Fruit fly (Drosophila melanogaster) whole organism, embryonic: ENCODE results near the gene CG31431.
A peak's percentile ranks its signal among the peaks of the same experiment; 100 is the strongest.

ENCODE experiments used
- Bdp1 ChIP-seq: fragments of 200-800 bp; sonication (Bioruptor generic); optimal IDR thresholded peaks from 3 replicates; lab custom pipeline; 2016; ENCODE audit warnings: missing biosample characterization, missing genetic modification characterization
- C15 ChIP-seq: fragments of 200-800 bp; sonication (Bioruptor generic); IDR thresholded peaks from 3 replicates; pipeline ENCODE4 v1.3.6; 2022; ENCODE audit warnings: missing biosample characterization, missing genetic modification characterization
- CG10267 ChIP-seq: fragments of 200-800 bp; sonication (Bioruptor generic); optimal IDR thresholded peaks from 2 replicates; lab custom pipeline; 2018; ENCODE audit warnings: missing biosample characterization, mild to moderate bottlenecking, missing genetic modification characterization, moderate library complexity
- CG10979 ChIP-seq: fragments of 200-800 bp; sonication (Bioruptor generic); optimal IDR thresholded peaks from 2 replicates; lab custom pipeline; 2018; ENCODE audit warnings: missing biosample characterization, mild to moderate bottlenecking, missing genetic modification characterization, moderate library complexity
- CG11085 ChIP-seq: fragments of 200-800 bp; sonication (Bioruptor generic); IDR thresholded peaks from 2 replicates; pipeline ENCODE4 v1.3.6; 2022; ENCODE audit warnings: missing biosample characterization, missing genetic modification characterization
- CG11456 ChIP-seq: fragments of 200-800 bp; sonication (Bioruptor generic); IDR thresholded peaks from 3 replicates; pipeline ENCODE4 v1.3.6; 2022; ENCODE audit warnings: missing biosample characterization, missing genetic modification characterization
- CG13624 ChIP-seq: fragments of 200-800 bp; sonication (Bioruptor generic); optimal IDR thresholded peaks from 2 replicates; lab custom pipeline; 2016; ENCODE audit warnings: missing biosample characterization, missing genetic modification characterization
- CG14710 ChIP-seq: fragments of 200-800 bp; sonication (Bioruptor generic); optimal IDR thresholded peaks from 3 replicates; lab custom pipeline; 2019; ENCODE audit warnings: missing biosample characterization, mild to moderate bottlenecking, missing genetic modification characterization, moderate library complexity
- CG15696 ChIP-seq: fragments of 200-800 bp; sonication (Bioruptor generic); optimal IDR thresholded peaks from 2 replicates; lab custom pipeline; 2019; ENCODE audit warnings: missing biosample characterization, mild to moderate bottlenecking, missing genetic modification characterization, moderate library complexity
- CG16863 ChIP-seq: fragments of 200-800 bp; sonication (Bioruptor generic); optimal IDR thresholded peaks from 3 replicates; lab custom pipeline; 2016; ENCODE audit warnings: missing biosample characterization, missing genetic modification characterization
- CG17361 ChIP-seq: fragments of 200-800 bp; sonication (Bioruptor generic); IDR thresholded peaks from 3 replicates; pipeline ENCODE4 v1.3.6; 2022; ENCODE audit warnings: missing biosample characterization, missing genetic modification characterization
- CG17802 ChIP-seq: fragments of 200-800 bp; sonication (Bioruptor generic); optimal IDR thresholded peaks from 2 replicates; lab custom pipeline; 2018; ENCODE audit warnings: missing biosample characterization, mild to moderate bottlenecking, missing genetic modification characterization, moderate library complexity
- CG18262 ChIP-seq: fragments of 200-800 bp; optimal IDR thresholded peaks from 3 replicates; lab custom pipeline; 2019; ENCODE audit warnings: missing biosample characterization, mild to moderate bottlenecking, missing genetic modification characterization, moderate library complexity
- CG18764 ChIP-seq: fragments of 200-800 bp; sonication (Bioruptor generic); optimal IDR thresholded peaks from 3 replicates; lab custom pipeline; 2016; ENCODE audit warnings: missing biosample characterization, missing genetic modification characterization
- CG2116 ChIP-seq: fragments of 200-800 bp; sonication (Bioruptor generic); optimal IDR thresholded peaks from 3 replicates; lab custom pipeline; 2018; ENCODE audit warnings: missing biosample characterization, mild to moderate bottlenecking, missing genetic modification characterization
- CG2202 ChIP-seq: fragments of 200-800 bp; sonication (Bioruptor generic); optimal IDR thresholded peaks from 2 replicates; lab custom pipeline; 2018; ENCODE audit warnings: missing biosample characterization, mild to moderate bottlenecking, missing genetic modification characterization
- CG2712 ChIP-seq: fragments of 200-800 bp; optimal IDR thresholded peaks from 3 replicates; lab custom pipeline; 2019; ENCODE audit warnings: missing biosample characterization, mild to moderate bottlenecking, missing genetic modification characterization, moderate library complexity
- CG32767 ChIP-seq: fragments of 200-800 bp; sonication (Bioruptor generic); IDR thresholded peaks from 2 replicates; pipeline ENCODE4 v1.3.6; 2022; ENCODE audit warnings: missing biosample characterization, missing genetic modification characterization
- CG33557 ChIP-seq: fragments of 200-800 bp; sonication (Bioruptor generic); optimal IDR thresholded peaks from 2 replicates; lab custom pipeline; 2019; ENCODE audit warnings: missing biosample characterization, mild to moderate bottlenecking, missing genetic modification characterization, moderate library complexity
- CG6689 ChIP-seq: fragments of 200-800 bp; sonication (Bioruptor generic); IDR thresholded peaks from 2 replicates; pipeline ENCODE4 v1.3.6; 2022; ENCODE audit warnings: missing biosample characterization, missing genetic modification characterization
- CG7271 ChIP-seq: fragments of 200-800 bp; sonication (Bioruptor generic); optimal IDR thresholded peaks from 2 replicates; lab custom pipeline; 2018; ENCODE audit warnings: missing biosample characterization, mild to moderate bottlenecking, missing genetic modification characterization, moderate library complexity
- CG7372 ChIP-seq: fragments of 200-800 bp; sonication (Bioruptor generic); IDR thresholded peaks from 2 replicates; pipeline ENCODE4 v1.3.6; 2022; ENCODE audit warnings: missing biosample characterization, missing genetic modification characterization
- CG7556 ChIP-seq: fragments of 200-800 bp; sonication (Bioruptor generic); optimal IDR thresholded peaks from 2 replicates; lab custom pipeline; 2017; ENCODE audit warnings: missing biosample characterization, mild to moderate bottlenecking, missing genetic modification characterization
- CG7745 ChIP-seq: fragments of 200-800 bp; sonication (Bioruptor generic); optimal IDR thresholded peaks from 2 replicates; lab custom pipeline; 2018; ENCODE audit warnings: missing biosample characterization, mild to moderate bottlenecking, missing genetic modification characterization, moderate library complexity
- CG7786 ChIP-seq: fragments of 200-800 bp; sonication (Bioruptor generic); optimal IDR thresholded peaks from 2 replicates; lab custom pipeline; 2016; ENCODE audit warnings: missing biosample characterization, missing genetic modification characterization
- CG7928 ChIP-seq: fragments of 200-800 bp; sonication (Bioruptor generic); optimal IDR thresholded peaks from 2 replicates; lab custom pipeline; 2017; ENCODE audit warnings: missing biosample characterization, mild to moderate bottlenecking, missing genetic modification characterization
- CG9727 ChIP-seq: fragments of 200-800 bp; sonication (Bioruptor generic); optimal IDR thresholded peaks from 3 replicates; lab custom pipeline; 2017; ENCODE audit warnings: missing biosample characterization, mild to moderate bottlenecking, missing genetic modification characterization
- CTCF ChIP-seq: fragments of 200-800 bp; sonication (Bioruptor generic); optimal IDR thresholded peaks from 2 replicates; lab custom pipeline; 2017; ENCODE audit warnings: missing biosample characterization, mild to moderate bottlenecking, missing genetic modification characterization, moderate library complexity
- D ChIP-seq, 2 experiments: fragments of 200-800 bp in 1 of 2; fragments of >200 bp in 1 of 2; sonication (Bioruptor generic) in 1 of 2; optimal IDR thresholded peaks; 2 replicates in 1 of 2; 3 replicates in 1 of 2; lab custom pipeline; 2017; ENCODE audit warnings: mild to moderate bottlenecking in 1 of 2, missing biosample characterization in 1 of 2, missing genetic modification characterization in 1 of 2, missing genetic modification reagents in 1 of 2
- E2f2 ChIP-seq: fragments of 200-800 bp; sonication (Bioruptor generic); IDR thresholded peaks from 2 replicates; pipeline ENCODE4 v1.3.6; 2022; ENCODE audit warnings: missing biosample characterization, missing genetic modification characterization
- H15 ChIP-seq: fragments of 200-800 bp; sonication (Bioruptor generic); IDR thresholded peaks from 3 replicates; pipeline ENCODE4 v1.3.6; 2022; ENCODE audit warnings: missing biosample characterization, missing genetic modification characterization
- Hr39 ChIP-seq: fragments of >200 bp; optimal IDR thresholded peaks from 2 replicates; lab custom pipeline; 2017
- Mad ChIP-seq: fragments of 200-800 bp; sonication (Bioruptor generic); optimal IDR thresholded peaks from 2 replicates; lab custom pipeline; 2016; ENCODE audit warnings: missing biosample characterization, missing genetic modification characterization
- Spps ChIP-seq: fragments of 200-800 bp; sonication (Bioruptor generic); optimal IDR thresholded peaks from 2 replicates; lab custom pipeline; 2018; ENCODE audit warnings: missing biosample characterization, mild to moderate bottlenecking, missing genetic modification characterization
- Trl ChIP-seq, 3 experiments: fragments of >200 bp in 2 of 3; fragments of 200-800 bp in 1 of 3; sonication (Bioruptor generic) in 1 of 3; optimal IDR thresholded peaks; 2 replicates in 1 of 3; 3 replicates in 2 of 3; lab custom pipeline; 2016 to 2017; ENCODE audit warnings: missing biosample characterization in 1 of 3, missing genetic modification characterization in 1 of 3
- br ChIP-seq: fragments of >200 bp; optimal IDR thresholded peaks from 2 replicates; lab custom pipeline; 2017
- dimm ChIP-seq: fragments of 200-800 bp; sonication (Bioruptor generic); IDR thresholded peaks from 2 replicates; pipeline ENCODE4 v1.3.6; 2022; ENCODE audit warnings: missing biosample characterization, missing genetic modification characterization
- dm ChIP-seq: fragments of 200-800 bp; sonication (Bioruptor generic); optimal IDR thresholded peaks from 3 replicates; lab custom pipeline; 2016; ENCODE audit warnings: missing biosample characterization, missing genetic modification characterization
- dmrt11E ChIP-seq: fragments of 200-800 bp; sonication (Bioruptor generic); optimal IDR thresholded peaks from 3 replicates; lab custom pipeline; 2018; ENCODE audit warnings: missing biosample characterization, mild to moderate bottlenecking, missing genetic modification characterization, moderate library complexity
- dpn ChIP-seq, 2 experiments: fragments of 200-800 bp; sonication (Bioruptor generic); optimal IDR thresholded peaks; 3 replicates each; lab custom pipeline; 2016; ENCODE audit warnings: missing biosample characterization in 2 of 2, missing genetic modification characterization in 2 of 2
- fd64A ChIP-seq: fragments of 200-800 bp; sonication (Bioruptor generic); optimal IDR thresholded peaks from 3 replicates; lab custom pipeline; 2018; ENCODE audit warnings: missing biosample characterization, mild to moderate bottlenecking, missing genetic modification characterization
- fd96Cb ChIP-seq: fragments of 200-800 bp; sonication (Bioruptor generic); optimal IDR thresholded peaks from 2 replicates; lab custom pipeline; 2018; ENCODE audit warnings: missing biosample characterization, mild to moderate bottlenecking, missing genetic modification characterization, moderate library complexity
- h ChIP-seq: fragments of >200 bp; optimal IDR thresholded peaks from 2 replicates; lab custom pipeline; 2017
- ind ChIP-seq: fragments of 200-800 bp; sonication (Bioruptor generic); optimal IDR thresholded peaks from 3 replicates; lab custom pipeline; 2016; ENCODE audit warnings: missing biosample characterization, missing genetic modification characterization
- kah ChIP-seq: fragments of 200-800 bp; sonication (Bioruptor generic); optimal IDR thresholded peaks from 2 replicates; lab custom pipeline; 2018; ENCODE audit warnings: missing biosample characterization, mild to moderate bottlenecking, missing genetic modification characterization
- pb ChIP-seq: fragments of 200-800 bp; sonication (Bioruptor generic); optimal IDR thresholded peaks from 3 replicates; lab custom pipeline; 2016; ENCODE audit warnings: missing biosample characterization, missing genetic modification characterization
- pfk ChIP-seq: fragments of 200-800 bp; sonication (Bioruptor generic); optimal IDR thresholded peaks from 2 replicates; lab custom pipeline; 2018; ENCODE audit warnings: missing biosample characterization, mild to moderate bottlenecking, missing genetic modification characterization, moderate library complexity
- phol ChIP-seq: fragments of 200-800 bp; sonication (Bioruptor generic); optimal IDR thresholded peaks from 3 replicates; lab custom pipeline; 2018; ENCODE audit warnings: missing biosample characterization, mild to moderate bottlenecking, missing genetic modification characterization, moderate library complexity
- sqz ChIP-seq: fragments of 200-800 bp; sonication (Bioruptor generic); optimal IDR thresholded peaks from 3 replicates; lab custom pipeline; 2018; ENCODE audit warnings: missing biosample characterization, mild to moderate bottlenecking, missing genetic modification characterization
- stc ChIP-seq: fragments of 200-800 bp; sonication (Bioruptor generic); IDR thresholded peaks from 2 replicates; pipeline ENCODE4 v1.3.6; 2022; ENCODE audit warnings: missing biosample characterization, missing genetic modification characterization
- tap ChIP-seq: fragments of 200-800 bp; optimal IDR thresholded peaks from 3 replicates; lab custom pipeline; 2019; ENCODE audit warnings: missing biosample characterization, mild to moderate bottlenecking, missing genetic modification characterization, moderate library complexity
- trem ChIP-seq: fragments of 200-800 bp; optimal IDR thresholded peaks from 3 replicates; lab custom pipeline; 2019; ENCODE audit warnings: missing biosample characterization, mild to moderate bottlenecking, missing genetic modification characterization, moderate library complexity

Gene CG31431

DNA sequence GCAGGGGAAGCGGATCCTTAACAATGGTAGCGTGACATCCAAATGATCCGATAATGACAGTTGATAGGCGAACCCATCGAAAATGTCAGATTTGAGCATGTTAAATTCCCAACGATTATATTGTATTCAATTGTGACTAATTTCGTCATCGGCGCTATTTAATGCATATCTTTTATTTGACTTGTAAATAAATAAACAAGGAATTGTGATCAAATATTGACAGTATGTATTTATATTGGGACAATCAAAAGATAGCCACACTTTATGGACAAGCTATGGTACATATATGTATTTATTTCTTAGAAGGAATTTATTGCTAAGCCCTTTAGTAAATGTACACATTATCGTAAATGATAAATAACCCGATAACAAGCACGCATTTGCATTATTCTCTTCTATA is 45.3 kb upstream of the CG31431 start (continued):
- TF ChIP-seq kah (no peak), Bdp1 (GFP tag; lab: Kevin White, UChicago) (no peak), pb (GFP tag; lab: Kevin White, UChicago) (no peak), H15 (GFP tag; lab: Robert Waterston, UW) (no peak), CG7786 (GFP tag; lab: Kevin White, UChicago) (no peak), Spps (tag; lab: Kevin White, UChicago) (peak; percentile 47), CG11456 (GFP tag; lab: Robert Waterston, UW) (no peak), CG7271 (tag; lab: Kevin White, UChicago) (peak; percentile 26), CTCF (GFP tag; lab: Kevin White, UChicago) (no peak), CG13624 (GFP tag; lab: Kevin White, UChicago) (no peak), Trl (optimal IDR thresholded peaks at IDR 0.05; lab: Kevin White, UChicago) (no peak), Trl (GFP tag; optimal IDR thresholded peaks at IDR 0.05; lab: Kevin White, UChicago) (no peak), CG7928 (GFP tag; lab: Kevin White, UChicago) (no peak), C15 (GFP tag; lab: Robert Waterston, UW) (no peak), CG18262 (tag; lab: Kevin White, UChicago) (peak; percentile 31), trem (tag; lab: Kevin White, UChicago) (peak; percentile 53), tap (tag; lab: Kevin White, UChicago) (peak; percentile 26), pfk (GFP tag; lab: Kevin White, UChicago) (no peak), ind (no peak), fd64A (GFP tag; lab: Kevin White, UChicago) (peak; percentile 36), dm (no peak), br (no peak), dmrt11E (tag; lab: Kevin White, UChicago) (peak; percentile 50), sqz (peak; percentile 30), Mad (GFP tag; lab: Kevin White, UChicago) (no peak), h (no peak), CG10267 (tag; lab: Kevin White, UChicago) (peak; percentile 50), CG33557 (GFP tag; lab: Kevin White, UChicago) (peak; percentile 70), CG18764 (peak; percentile 5), D (optimal IDR thresholded peaks at IDR 0.05; lab: Kevin White, UChicago) (no peak), D (GFP tag; optimal IDR thresholded peaks at IDR 0.05; lab: Kevin White, UChicago) (peak; percentile 64), CG7556 (no peak), CG2116 (GFP tag; lab: Kevin White, UChicago) (no peak), E2f2 (no peak), CG11085 (GFP tag; lab: Robert Waterston, UW) (no peak), dpn (GFP tag; optimal IDR thresholded peaks at IDR 0.05; lab: Kevin White, UChicago) (no peak), CG17802 (no peak), dimm (no peak), CG7745 (tag; lab: Kevin White, UChicago) (peak; percentile 25), CG16863 (GFP tag; lab: Kevin White, UChicago) (no peak), stc (GFP tag; lab: Robert Waterston, UW) (no peak), Hr39 (no peak)

dm6 chr3R:21825775-21826558 is 44.5 kb upstream of the CG31431 start:
- TF ChIP-seq CG2712 (tag; lab: Kevin White, UChicago): peak; percentile 6
- peak; percentile 22 for TF ChIP-seq CG10979 (tag; lab: Kevin White, UChicago)
- TF ChIP-seq CG17361 (GFP tag; lab: Robert Waterston, UW): 0 out of 3 replicates have a peak, but pooled peaks have one; percentile 39
- TF ChIP-seq CG6689 (GFP tag; lab: Robert Waterston, UW): 0 out of 2 replicates have a peak, but pooled peaks have one; percentile 6
- TF ChIP-seq CG18262 (tag; lab: Kevin White, UChicago): peak; percentile 32
- peak; percentile 6 for TF ChIP-seq phol
- peak; percentile 59 for TF ChIP-seq dmrt11E (tag; lab: Kevin White, UChicago)
- peak; percentile 10 for TF ChIP-seq CG14710 (tag; lab: Kevin White, UChicago)
- no peak for TF ChIP-seq fd96Cb (tag; lab: Kevin White, UChicago)
- TF ChIP-seq CG7372 (GFP tag; lab: Robert Waterston, UW): no peak
- no peak for TF ChIP-seq CG2202 (tag; lab: Kevin White, UChicago)
- peak; percentile 34 for TF ChIP-seq CG9727 (GFP tag; lab: Kevin White, UChicago)
- no peak for TF ChIP-seq CG32767 (GFP tag; lab: Robert Waterston, UW)
- peak; percentile 40 for TF ChIP-seq CG15696 (tag; lab: Kevin White, UChicago)
